Worm (Caenorhabditis elegans) whole organism, L4/young adult: ENCODE data around the gene F41B4.2.

Experiments
- W03F9.2 ChIP-seq: fragments of 150-350 bp; optimal IDR thresholded peaks from 2 replicates; lab custom pipeline; 2014; ENCODE audit warnings: missing biosample characterization, missing genetic modification characterization
- dao-5 ChIP-seq: sonication (generic microtip); optimal IDR thresholded peaks from 2 replicates; lab custom pipeline; 2016; ENCODE audit warnings: missing genotype, missing genetic modification characterization, moderate library complexity, missing compliant biosample characterization
- him-1 ChIP-seq: sonication (generic microtip); optimal IDR thresholded peaks from 2 replicates; lab custom pipeline; 2016; ENCODE audit warnings: missing genotype, missing genetic modification reagents, missing genetic modification characterization, missing compliant biosample characterization

DNA sequence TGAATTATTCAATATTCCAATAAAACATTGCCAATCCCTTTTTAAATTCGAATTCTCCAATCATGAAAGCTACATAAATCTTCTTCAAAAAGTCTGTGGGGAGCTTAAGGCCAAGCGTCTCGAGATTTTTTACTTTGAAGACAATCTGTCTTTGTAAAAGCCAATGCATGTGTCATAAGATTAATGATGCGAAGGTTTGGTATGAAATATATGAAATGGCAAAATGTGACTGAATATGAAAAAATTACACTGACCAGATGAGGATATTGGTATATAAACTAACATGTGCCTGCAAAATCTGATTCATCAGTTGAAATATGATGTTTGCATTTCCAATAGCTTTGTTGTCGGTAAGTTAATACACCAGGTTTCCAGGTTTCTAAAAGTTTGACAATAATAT is 10.9 kb upstream of the F41B4.2 start, which contains the start of gene C53B7.2:
- TF ChIP-seq him-1 (tag; lab: Kevin White, UChicago) (no peak), W03F9.2 (tag; lab: Kevin White, UChicago) (no peak), dao-5 (tag; lab: Kevin White, UChicago) (no peak)
